Fruit fly (Drosophila melanogaster) Kc167 (cell line): Measurements from ENCODE around the gene CG34148.

ENCODE experiments used
- Myc ChIP-seq: fragments of >200 bp; optimal IDR thresholded peaks from 2 replicates; lab custom pipeline; 2017; ENCODE audit warnings: missing external identifiers
- Sin3A ChIP-seq: fragments of >200 bp; optimal IDR thresholded peaks from 2 replicates; lab custom pipeline; 2018; ENCODE audit warnings: missing external identifiers
- h ChIP-seq: fragments of >200 bp; optimal IDR thresholded peaks from 3 replicates; lab custom pipeline; 2018; ENCODE audit warnings: missing external identifiers
- insv ChIP-seq: fragments of >200 bp; optimal IDR thresholded peaks from 3 replicates; lab custom pipeline; 2018; ENCODE audit warnings: missing external identifiers
- psq ChIP-seq: fragments of >200 bp; optimal IDR thresholded peaks from 2 replicates; lab custom pipeline; 2017; ENCODE audit warnings: missing external identifiers
- ttk ChIP-seq: sonication (Bioruptor generic); optimal IDR thresholded peaks from 2 replicates; lab custom pipeline; 2017; ENCODE audit warnings: missing external identifiers

Gene CG34148

DNA sequence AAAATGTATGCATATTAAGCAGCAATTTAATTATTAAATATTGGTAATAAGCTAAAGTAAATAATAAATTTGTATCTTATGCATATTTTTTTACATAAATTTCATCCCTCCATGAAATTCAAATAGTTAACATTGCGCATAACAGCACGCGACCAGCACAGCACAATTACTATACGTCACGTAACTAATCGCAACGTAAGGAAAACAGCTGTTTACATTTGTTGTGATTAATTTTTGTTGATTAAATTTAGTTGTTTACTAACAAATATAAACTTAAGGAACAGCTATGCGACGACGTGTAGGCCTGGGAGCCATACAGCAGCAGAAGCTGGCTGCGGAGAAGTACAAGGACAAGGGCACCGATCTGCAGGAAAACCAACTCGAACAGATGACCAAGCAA, 13.5 kb downstream of the CG34148 start, which contains the start of gene lsn:
lsn (plus strand) TSS at position 177 of the 400 bp plus-strand sequence.
- TF ChIP-seq Sin3A (no peak), psq (lab: Kevin White, UChicago) (no peak), ttk (lab: Kevin White, UChicago) (no peak), h (lab: Kevin White, UChicago) (no peak), Myc (lab: Kevin White, UChicago) (no peak), insv (no peak)

DNA sequence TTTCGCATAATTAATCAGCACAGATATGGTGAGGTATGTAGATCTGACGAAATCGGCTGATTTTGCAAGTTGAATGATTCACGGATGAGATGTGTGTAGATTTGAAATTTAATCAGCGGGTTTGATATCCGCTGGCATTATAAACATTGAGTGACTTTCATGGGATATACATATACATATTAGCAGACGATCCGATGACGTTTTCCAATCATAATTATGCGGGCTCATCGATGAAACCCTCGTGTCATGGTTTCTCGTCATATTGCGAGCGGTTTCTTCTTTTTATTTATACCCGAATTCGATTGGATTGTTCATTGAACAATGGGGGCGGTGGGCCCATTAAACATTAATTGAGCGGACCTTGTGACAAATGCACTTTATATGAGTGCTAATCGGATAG, 14.0 kb downstream of the CG34148 start:
- TF ChIP-seq insv (no peak), ttk (lab: Kevin White, UChicago) (no peak), Myc (lab: Kevin White, UChicago) (no peak), Sin3A (no peak), h (lab: Kevin White, UChicago) (no peak), psq (lab: Kevin White, UChicago) (no peak)

DNA sequence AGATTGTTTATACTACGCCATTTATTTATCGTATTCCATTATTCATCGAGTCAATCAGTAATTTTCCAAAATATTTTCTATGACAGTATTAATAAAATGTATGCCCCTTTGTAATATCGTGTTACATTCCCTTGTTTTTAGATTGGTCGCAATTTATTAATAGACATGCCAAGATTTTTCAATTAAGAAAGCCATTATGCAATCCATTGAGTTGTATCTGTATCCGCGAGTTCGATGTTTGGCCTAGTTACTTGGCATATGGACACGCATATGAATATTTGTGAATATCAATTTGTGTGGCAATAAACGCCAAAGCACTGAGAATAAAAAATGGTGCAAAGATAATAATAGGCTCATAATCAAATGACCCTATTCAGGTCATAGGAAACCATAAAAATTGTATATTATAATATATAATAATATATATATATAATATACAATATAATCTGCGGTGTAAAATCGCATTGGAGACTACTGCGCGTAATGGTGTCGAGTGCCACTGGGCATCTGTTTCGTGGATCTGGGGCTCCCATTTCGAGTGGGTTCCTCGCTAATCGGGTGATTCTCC, 14.6 kb downstream of the CG34148 start:
- TF ChIP-seq psq (lab: Kevin White, UChicago) (no peak), ttk (lab: Kevin White, UChicago) (no peak), Myc (lab: Kevin White, UChicago) (no peak), h (lab: Kevin White, UChicago) (no peak), insv (no peak), Sin3A (no peak)

DNA sequence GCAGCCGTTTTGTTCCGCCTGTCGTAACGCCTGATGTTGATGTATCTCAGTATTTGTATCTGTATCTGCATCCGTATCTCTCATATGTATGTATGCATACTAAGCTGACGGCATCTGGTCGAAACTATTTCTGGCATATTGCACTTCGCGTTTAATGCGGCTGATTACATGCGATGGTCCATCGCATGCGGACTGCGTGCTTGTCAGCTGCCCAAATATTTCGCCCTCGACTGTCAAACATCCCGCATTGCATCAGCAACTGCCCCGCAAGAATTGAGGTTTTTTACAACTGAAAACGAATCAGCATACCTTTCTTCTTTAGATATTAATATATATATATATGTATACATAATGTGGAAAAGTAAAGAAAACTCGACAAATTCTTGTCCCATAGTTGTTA, 15.6 kb downstream of the CG34148 start:
- TF ChIP-seq Myc (lab: Kevin White, UChicago) (no peak), Sin3A (no peak), ttk (lab: Kevin White, UChicago) (no peak)

DNA sequence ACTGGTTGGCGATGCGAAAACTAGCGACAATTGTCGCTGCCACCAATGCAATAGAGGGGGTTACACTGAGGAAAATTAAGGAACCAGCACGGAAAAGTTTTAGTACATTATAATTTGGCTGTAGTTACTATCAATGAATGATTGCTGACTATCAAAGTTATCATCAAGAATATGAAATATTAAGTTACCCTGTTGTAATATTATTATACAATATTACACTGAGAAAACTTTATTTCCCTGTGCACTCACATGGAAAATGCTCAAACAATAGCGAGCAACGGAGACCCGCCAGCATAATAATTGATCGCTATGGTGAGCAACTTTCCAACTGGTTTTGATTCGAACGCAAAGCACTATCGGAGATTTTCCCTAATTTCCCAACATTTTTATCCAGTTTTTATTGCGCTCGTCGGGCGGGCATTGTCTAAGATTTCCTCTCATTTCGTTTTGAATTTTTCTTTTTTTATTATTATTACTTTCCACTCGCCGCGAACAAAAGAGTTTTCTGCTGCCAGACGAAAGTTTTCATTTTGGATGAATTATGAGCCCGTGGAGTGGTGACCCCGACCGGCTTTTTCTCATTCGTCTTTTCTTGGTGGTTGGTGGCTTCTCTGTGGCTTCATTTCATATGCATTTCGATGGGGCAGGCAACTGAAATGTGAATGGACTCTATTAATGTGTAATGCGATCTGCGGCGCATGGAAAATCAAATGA, 16.2 kb downstream of the CG34148 start:
- TF ChIP-seq Myc (lab: Kevin White, UChicago), result no peak
- TF ChIP-seq Sin3A, result no peak
- no peak for TF ChIP-seq ttk (lab: Kevin White, UChicago)
- no peak for TF ChIP-seq psq (lab: Kevin White, UChicago)
- no peak for TF ChIP-seq h (lab: Kevin White, UChicago)
- no peak for TF ChIP-seq insv

DNA sequence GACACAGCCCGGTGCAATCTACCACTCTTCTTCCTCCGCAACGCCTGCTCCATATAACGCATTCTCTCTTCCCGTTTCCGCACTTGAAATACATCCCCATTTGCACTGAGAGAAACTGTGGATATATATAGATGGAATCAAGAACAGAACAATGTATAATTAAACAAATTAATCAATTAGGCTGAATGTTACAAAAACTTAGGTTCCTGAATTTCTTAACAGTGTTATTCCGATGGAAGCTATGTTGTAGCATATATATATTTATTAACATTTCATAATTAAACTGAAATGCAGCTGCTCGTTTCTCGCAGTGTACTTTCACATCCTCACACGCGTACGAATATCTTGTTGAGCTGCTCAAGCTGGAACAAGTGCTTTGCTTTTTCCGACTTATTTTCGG, 19.0 kb downstream of the CG34148 start:
- TF ChIP-seq Sin3A, result no peak
- no peak for TF ChIP-seq h (lab: Kevin White, UChicago)
- TF ChIP-seq insv, result no peak
- no peak for TF ChIP-seq Myc (lab: Kevin White, UChicago)
- no peak for TF ChIP-seq ttk (lab: Kevin White, UChicago)
- no peak for TF ChIP-seq psq (lab: Kevin White, UChicago)

DNA sequence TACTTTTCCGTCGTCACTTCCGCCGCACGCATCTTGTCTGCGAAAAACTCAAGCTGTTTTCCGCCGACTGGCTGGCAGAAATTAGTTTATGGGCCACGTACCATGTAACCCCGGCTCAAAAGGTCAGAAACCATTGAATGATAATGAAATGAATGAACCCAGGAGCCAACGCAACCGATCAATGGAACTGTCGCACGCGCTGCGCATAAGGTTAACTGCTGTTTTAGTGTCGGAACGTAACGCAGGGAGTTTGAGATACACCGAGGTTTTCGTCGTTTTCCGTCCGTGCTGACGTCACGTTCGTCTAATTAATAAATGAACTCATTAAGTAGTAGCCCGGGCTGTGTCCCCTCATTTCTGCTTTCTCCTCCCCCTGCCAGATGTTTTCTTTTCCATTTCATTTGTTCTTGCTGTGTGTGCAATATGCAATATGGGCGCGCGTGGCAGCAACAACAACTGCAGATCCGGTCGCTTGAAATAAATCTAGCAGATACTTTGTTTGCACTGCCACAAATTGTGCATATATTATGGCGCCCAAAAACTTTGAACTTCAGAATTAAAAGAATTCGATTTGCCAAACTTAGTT, 20.1 kb downstream of the CG34148 start:
- TF ChIP-seq Sin3A, result no peak
- TF ChIP-seq insv, result no peak
- no peak for TF ChIP-seq Myc (lab: Kevin White, UChicago)
- TF ChIP-seq ttk (lab: Kevin White, UChicago), result no peak
- TF ChIP-seq h (lab: Kevin White, UChicago), result no peak
- TF ChIP-seq psq (lab: Kevin White, UChicago), result no peak

DNA sequence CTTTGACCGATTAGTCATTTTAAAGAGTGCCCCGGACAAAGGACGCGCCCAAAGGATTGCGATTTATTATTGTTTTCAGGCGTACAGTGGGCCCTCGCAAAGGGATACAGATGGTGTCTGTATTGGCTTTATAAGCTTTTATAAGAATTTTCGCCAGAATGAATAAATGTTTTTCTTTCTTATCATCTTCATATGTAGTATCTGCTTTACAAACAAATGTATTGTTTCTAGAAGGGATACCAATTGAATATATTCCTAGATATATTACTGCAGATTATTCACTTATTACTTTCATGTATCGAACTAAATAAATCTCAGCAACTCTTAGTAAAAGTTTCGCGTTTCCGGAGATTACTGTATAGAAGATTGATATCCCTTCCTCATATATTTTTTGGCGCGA, 21.0 kb downstream of the CG34148 start:
- no peak for TF ChIP-seq insv
- no peak for TF ChIP-seq psq (lab: Kevin White, UChicago)
- TF ChIP-seq h (lab: Kevin White, UChicago), result no peak
- no peak for TF ChIP-seq ttk (lab: Kevin White, UChicago)
- no peak for TF ChIP-seq Myc (lab: Kevin White, UChicago)
- TF ChIP-seq Sin3A, result no peak

DNA sequence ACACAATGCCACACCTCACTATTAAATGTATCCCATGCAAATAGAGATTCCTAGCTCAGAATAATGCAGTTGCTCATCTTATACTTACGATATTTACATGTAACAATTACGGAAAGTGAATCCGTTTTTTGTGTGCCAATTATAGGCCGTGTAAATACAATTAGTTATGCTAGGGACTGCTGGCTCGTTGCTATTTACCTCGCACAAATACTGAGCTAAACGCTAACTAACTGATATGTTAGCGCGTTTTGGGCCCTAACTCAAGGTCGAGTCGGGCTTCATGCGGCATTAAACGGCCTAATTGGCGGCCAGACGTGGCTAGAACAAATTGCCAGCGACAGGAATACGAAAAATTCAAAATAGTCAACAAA, 21.6 kb downstream of the CG34148 start:
- TF ChIP-seq Sin3A, result no peak
- no peak for TF ChIP-seq psq (lab: Kevin White, UChicago)
- no peak for TF ChIP-seq insv
- no peak for TF ChIP-seq Myc (lab: Kevin White, UChicago)
- no peak for TF ChIP-seq h (lab: Kevin White, UChicago)

DNA sequence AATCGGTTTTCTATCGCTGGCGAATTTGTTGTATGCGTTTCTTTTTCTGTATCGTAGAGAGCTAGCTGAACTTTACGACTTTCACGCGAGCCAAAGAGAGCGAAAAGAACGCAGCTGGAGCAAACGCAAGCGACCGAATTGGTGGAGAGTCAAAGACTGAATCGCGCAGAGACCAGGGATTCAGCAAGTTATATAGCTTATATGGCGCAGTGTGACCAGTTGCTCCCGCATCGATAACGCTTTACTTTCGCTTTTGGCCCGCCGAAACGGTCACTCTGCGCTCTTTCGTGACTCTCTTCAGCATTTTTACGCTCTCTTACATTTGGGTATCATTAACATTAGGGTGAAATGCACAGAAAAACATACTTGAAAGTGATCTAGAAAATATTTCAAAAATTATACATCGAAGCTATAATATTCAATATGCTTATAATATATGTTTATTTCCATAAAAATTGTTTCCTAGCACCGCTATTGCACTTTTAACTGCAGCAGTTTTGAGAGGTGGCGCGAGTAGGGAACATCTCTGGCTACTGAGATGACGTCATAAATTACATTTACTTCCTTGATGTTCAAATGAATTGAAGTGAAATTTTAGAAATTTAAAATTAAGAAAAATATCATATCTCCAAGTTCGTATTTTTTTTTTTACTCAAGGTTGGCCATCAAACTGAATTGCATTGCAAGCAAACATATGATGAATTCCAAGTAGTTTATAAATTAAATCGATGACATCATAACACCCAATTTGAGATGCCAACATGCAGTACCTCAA, 22.2 kb downstream of the CG34148 start, which contains the start of gene glec:
glec (minus strand) TSS at position 169 of the 775 bp plus-strand sequence.
- no peak for TF ChIP-seq Myc (lab: Kevin White, UChicago)
- no peak for TF ChIP-seq insv
- TF ChIP-seq Sin3A, result no peak
- no peak for TF ChIP-seq psq (lab: Kevin White, UChicago)
- TF ChIP-seq ttk (lab: Kevin White, UChicago), result no peak
- no peak for TF ChIP-seq h (lab: Kevin White, UChicago)

DNA sequence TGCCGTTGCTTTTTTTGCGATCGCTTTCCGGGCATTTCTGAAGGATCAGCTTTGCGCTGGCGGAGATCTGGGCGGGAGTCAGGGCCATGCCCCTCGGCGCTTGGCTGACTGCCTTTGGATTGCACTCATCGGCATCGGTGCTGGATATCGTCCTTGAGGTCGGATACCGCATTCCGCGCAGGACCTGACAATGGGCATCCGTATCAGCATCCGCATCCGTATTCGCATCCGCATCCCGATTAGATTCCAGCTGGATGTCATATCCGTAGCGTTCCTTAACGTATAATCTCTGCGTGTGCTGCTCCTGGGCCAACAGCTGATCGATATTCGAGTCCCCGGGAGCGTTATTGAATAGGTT, 23.0 kb downstream of the CG34148 start:
- TF ChIP-seq psq (lab: Kevin White, UChicago) (no peak), h (lab: Kevin White, UChicago) (no peak), Myc (lab: Kevin White, UChicago) (no peak), Sin3A (no peak), ttk (lab: Kevin White, UChicago) (no peak), insv (no peak)
